Worm (Caenorhabditis elegans): ENCODE data around the gene F38B6.7.

Gene F38B6.7

ce11 chrX:6737329-6738008 lies 39.3 kb upstream of the F38B6.7 start (continued):
- TF ChIP-seq ceh-28 (tag; optimal IDR thresholded peaks at IDR 0.05), result no peak
- TF ChIP-seq F44E2.7 (GFP tag; IDR thresholded peaks at IDR 0.05), result no peak
- peak; percentile 52 for TF ChIP-seq nhr-76 (tag; optimal IDR thresholded peaks at IDR 0.05)
- peak; percentile 79 for TF ChIP-seq mdt-29 (GFP tag; IDR thresholded peaks at IDR 0.05)
- TF ChIP-seq nhr-102 (tag; optimal IDR thresholded peaks at IDR 0.05), result peak; percentile 95
- peak; percentile 92 for TF ChIP-seq ctbp-1 (GFP tag; IDR thresholded peaks at IDR 0.05)
- no peak for TF ChIP-seq Y105C5A.15 (GFP tag; IDR thresholded peaks at IDR 0.05)
- TF ChIP-seq daf-12 (tag; optimal IDR thresholded peaks at IDR 0.05), result no peak
- no peak for TF ChIP-seq ama-1 (optimal IDR thresholded peaks at IDR 0.05)
- TF ChIP-seq vab-7 (GFP tag; IDR thresholded peaks at IDR 0.05), result 0 out of 2 replicates have a peak, but pooled peaks have one; percentile 27

ce11 chrX:6736358-6736991 lies 38.3 kb upstream of the F38B6.7 start:
- TF ChIP-seq cey-2 (tag; optimal IDR thresholded peaks at IDR 0.05; ENCODE audit: borderline replicate concordance, insufficient read depth), result peak; percentile 68
- TF ChIP-seq lin-29 (GFP tag; IDR thresholded peaks at IDR 0.05), result peak; percentile 37; the same call in 1 of the 2 replicates
- peak; percentile 14 for TF ChIP-seq nhr-11 (tag; optimal IDR thresholded peaks at IDR 0.05)
- TF ChIP-seq pqm-1 (tag; optimal IDR thresholded peaks at IDR 0.05), result peak; percentile 34
- TF ChIP-seq zag-1 (tag; optimal IDR thresholded peaks at IDR 0.05), result no peak
- TF ChIP-seq mep-1 (tag; optimal IDR thresholded peaks at IDR 0.05), result peak; percentile 72
- TF ChIP-seq nhr-41 (GFP tag; IDR thresholded peaks at IDR 0.05), result no peak
- TF ChIP-seq daf-16 (GFP tag; optimal IDR thresholded peaks at IDR 0.05), result peak in 1 of 2 experiments; percentile 73
- peak; percentile 95 for TF ChIP-seq daf-16 (tag; optimal IDR thresholded peaks at IDR 0.05)
- TF ChIP-seq hlh-30 (tag; optimal IDR thresholded peaks at IDR 0.05; ENCODE audit: insufficient read depth), result peak; percentile 97
- peak; percentile 55; the same call in 1 of the 2 replicates for TF ChIP-seq ctbp-1 (GFP tag; IDR thresholded peaks at IDR 0.05)
- no peak for TF ChIP-seq snpc-1.2 (GFP tag; IDR thresholded peaks at IDR 0.05)
- TF ChIP-seq nhr-48 (tag; optimal IDR thresholded peaks at IDR 0.05), result peak; percentile 96
- TF ChIP-seq nhr-76 (tag; optimal IDR thresholded peaks at IDR 0.05), result no peak
- 0 out of 2 replicates have a peak, but pooled peaks have one; percentile 25 for TF ChIP-seq vab-7 (GFP tag; IDR thresholded peaks at IDR 0.05)
- peak; percentile 59 for TF ChIP-seq ces-1 (GFP tag; optimal IDR thresholded peaks at IDR 0.05)
- peak; percentile 63 for TF ChIP-seq nhr-25 (tag; optimal IDR thresholded peaks at IDR 0.05; ENCODE audit: borderline replicate concordance, insufficient read depth)
- peak; percentile 80 for TF ChIP-seq mxl-3 (GFP tag; optimal IDR thresholded peaks at IDR 0.05)
- no peak for TF ChIP-seq duxl-1 (tag; optimal IDR thresholded peaks at IDR 0.05; ENCODE audit: poor library complexity)
- TF ChIP-seq mdl-1 (tag; optimal IDR thresholded peaks at IDR 0.05), result peak; percentile 97 to 98
- TF ChIP-seq lir-3 (tag; optimal IDR thresholded peaks at IDR 0.05), result no peak
- TF ChIP-seq php-3 (GFP tag; IDR thresholded peaks at IDR 0.05), result peak; percentile 75
- TF ChIP-seq aha-1 (tag), result peak; percentile 97
- peak in 1 of 2 experiments; percentile 24 for TF ChIP-seq hif-1 (tag; optimal IDR thresholded peaks at IDR 0.05)
- TF ChIP-seq ceh-44 (GFP tag; IDR thresholded peaks at IDR 0.05), result no peak
- no peak for TF ChIP-seq zip-2 (tag; optimal IDR thresholded peaks at IDR 0.05)
- TF ChIP-seq dmd-8 (GFP tag; IDR thresholded peaks at IDR 0.05), result 0 out of 2 replicates have a peak, but pooled peaks have one; percentile 6
- peak; percentile 77 for TF ChIP-seq nhr-28 (tag; optimal IDR thresholded peaks at IDR 0.05)
- TF ChIP-seq unc-62 (GFP tag; optimal IDR thresholded peaks at IDR 0.05 in 1 of 2), result peak in 1 of 2 experiments; percentile 100
- TF ChIP-seq unc-62 (tag; optimal IDR thresholded peaks at IDR 0.05), result no peak
- TF ChIP-seq mxl-2 (GFP tag; conservative IDR thresholded peaks at IDR 0.05), result peak; percentile 79
- no peak for TF ChIP-seq F10B5.3 (tag; optimal IDR thresholded peaks at IDR 0.05)
- TF ChIP-seq sdz-12 (GFP tag; optimal IDR thresholded peaks at IDR 0.05), result no peak
- no peak for TF ChIP-seq nhr-111 (GFP tag; optimal IDR thresholded peaks at IDR 0.05)
- peak; percentile 57; the same call in 1 of the 2 replicates for TF ChIP-seq T26A8.4 (GFP tag; IDR thresholded peaks at IDR 0.05)
- peak; percentile 25 for TF ChIP-seq mes-2 (tag; optimal IDR thresholded peaks at IDR 0.05; ENCODE audit: poor library complexity, severe bottlenecking)
- no peak for TF ChIP-seq ceh-28 (tag; optimal IDR thresholded peaks at IDR 0.05)
- TF ChIP-seq nhr-42 (GFP tag; IDR thresholded peaks at IDR 0.05), result no peak
- peak; percentile 27 for TF ChIP-seq gei-8 (GFP tag; optimal IDR thresholded peaks at IDR 0.05)
- TF ChIP-seq rbr-2 (tag; optimal IDR thresholded peaks at IDR 0.05), result peak; percentile 23

Measured in whole organism, L4 larva.